Worm (Caenorhabditis elegans) whole organism, midembryonic: Measurements from ENCODE around the gene fax-1.

Source experiments
- T22C8.4 ChIP-seq: fragments of 200-800 bp; sonication (Bioruptor generic); IDR thresholded peaks from 2 replicates; pipeline ENCODE4 v1.3.6; 2022; ENCODE audit warnings: missing genetic modification characterization, missing compliant biosample characterization
- ztf-29 ChIP-seq: fragments of 200-800 bp; sonication (Bioruptor generic); IDR thresholded peaks from 2 replicates; pipeline ENCODE4 v1.3.6; 2022; ENCODE audit warnings: missing genetic modification reagents, missing genetic modification characterization, missing compliant biosample characterization

ce11 chrX:3245812-3246211 lies 46.7 kb upstream of the fax-1 start, which contains the start of gene F40F4.7:
- TF ChIP-seq ztf-29 (no peak), T22C8.4 (GFP tag; lab: Robert Waterston, UW) (no peak)
